Worm (Caenorhabditis elegans): ENCODE results near the gene chil-9.

Gene chil-9

DNA sequence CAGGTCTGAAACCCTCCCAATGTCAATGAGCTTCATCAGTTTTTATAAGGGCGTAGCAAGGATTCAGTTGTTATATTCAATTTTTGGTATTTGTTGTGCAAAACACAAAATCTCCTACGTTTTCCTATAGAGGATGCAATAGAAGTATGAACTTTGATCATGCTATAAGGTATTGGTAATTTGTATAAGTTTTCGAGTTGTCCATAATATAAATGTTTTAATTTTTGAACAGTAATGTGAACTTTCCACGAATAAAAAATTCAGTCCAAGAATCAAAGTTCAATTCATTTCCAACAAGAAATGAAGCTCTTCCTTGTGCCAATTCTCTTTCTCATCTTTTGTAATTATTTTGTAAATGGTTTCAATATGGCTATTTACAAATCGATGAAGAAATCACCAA is 14.1 kb downstream of the chil-9 start, which contains the start of gene ZK938.12 (continued):
- TF ChIP-seq daf-16 (GFP tag; optimal IDR thresholded peaks at IDR 0.05) (no peak), daf-16 (tag; optimal IDR thresholded peaks at IDR 0.05) (no peak)

DNA sequence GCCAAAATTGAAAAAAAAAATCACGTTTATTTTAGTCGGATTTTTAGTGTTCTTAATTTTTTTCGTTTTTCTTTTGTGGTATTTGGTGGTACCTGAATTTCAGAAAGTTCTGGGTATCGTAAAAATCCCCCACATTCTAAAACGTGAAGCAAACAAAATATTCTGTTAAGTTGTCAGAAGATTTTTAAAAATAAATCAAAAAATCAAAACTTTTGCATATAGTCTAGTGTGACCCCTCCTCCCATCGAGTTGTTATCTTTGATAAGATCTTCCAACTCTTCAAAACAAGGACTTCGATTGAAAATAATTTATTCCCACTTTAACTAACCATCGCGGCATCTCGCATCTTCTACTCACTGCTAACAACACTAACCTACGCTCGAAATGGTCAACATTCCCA is 16.0 kb downstream of the chil-9 start, which contains the start of gene ZK938.1:
Gene ZK938.1 (plus strand): TSS at position 301 of the 400 bp plus-strand sequence.
- TF ChIP-seq pqm-1 (tag; optimal IDR thresholded peaks at IDR 0.05) (no peak), mes-2 (tag; optimal IDR thresholded peaks at IDR 0.05; ENCODE audit: poor library complexity, severe bottlenecking) (no peak)

DNA sequence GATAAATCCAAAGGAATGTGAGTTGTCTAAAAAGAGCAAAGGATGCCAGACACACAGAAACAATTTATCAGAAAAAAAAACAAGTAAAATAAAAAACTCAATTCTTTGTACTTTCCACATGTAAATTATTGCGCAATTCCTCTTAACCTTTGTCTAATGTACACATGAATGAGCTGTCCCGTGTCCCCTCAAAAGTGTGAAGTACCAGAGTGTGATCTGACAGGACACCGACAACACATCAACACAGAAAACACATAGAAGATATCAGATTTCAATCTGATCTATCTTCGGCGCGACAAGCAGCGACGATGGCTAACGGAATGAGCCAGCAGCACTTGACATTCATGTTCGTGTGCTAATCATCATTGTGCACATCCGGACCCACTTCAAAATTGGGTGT is 16.6 kb downstream of the chil-9 start:
- TF ChIP-seq lir-3 (tag; optimal IDR thresholded peaks at IDR 0.05) = no peak
- TF ChIP-seq nhr-237 (tag; optimal IDR thresholded peaks at IDR 0.05) = no peak
- no peak for TF ChIP-seq skn-1 (tag; optimal IDR thresholded peaks at IDR 0.05)
- TF ChIP-seq nhr-48 (tag; optimal IDR thresholded peaks at IDR 0.05) = no peak

DNA sequence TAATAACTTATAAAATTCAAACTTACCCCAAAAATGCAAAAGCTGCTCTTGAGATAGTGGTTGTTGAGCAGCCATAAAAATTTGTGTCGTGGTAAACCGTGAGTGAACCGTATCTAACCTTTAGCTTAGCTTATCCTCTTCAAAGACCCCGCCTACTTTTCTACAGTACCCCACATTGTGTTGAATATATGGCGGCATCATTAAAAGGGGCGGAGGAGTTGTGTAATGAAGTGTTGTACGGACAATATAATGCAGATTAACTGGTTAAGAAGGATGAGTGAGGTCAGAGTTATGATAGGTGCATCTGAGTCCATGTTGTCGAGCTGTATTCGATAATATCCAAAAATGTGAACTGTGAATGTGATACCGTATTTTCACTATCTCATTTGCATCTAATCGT is 17.3 kb downstream of the chil-9 start, which contains the start of gene eyg-1:
Gene eyg-1 (minus strand): TSS at position 101 of the 400 bp plus-strand sequence.
- TF ChIP-seq dmd-8 (GFP tag; IDR thresholded peaks at IDR 0.05) = no peak
- peak; percentile 53 for TF ChIP-seq aha-1 (tag)

DNA sequence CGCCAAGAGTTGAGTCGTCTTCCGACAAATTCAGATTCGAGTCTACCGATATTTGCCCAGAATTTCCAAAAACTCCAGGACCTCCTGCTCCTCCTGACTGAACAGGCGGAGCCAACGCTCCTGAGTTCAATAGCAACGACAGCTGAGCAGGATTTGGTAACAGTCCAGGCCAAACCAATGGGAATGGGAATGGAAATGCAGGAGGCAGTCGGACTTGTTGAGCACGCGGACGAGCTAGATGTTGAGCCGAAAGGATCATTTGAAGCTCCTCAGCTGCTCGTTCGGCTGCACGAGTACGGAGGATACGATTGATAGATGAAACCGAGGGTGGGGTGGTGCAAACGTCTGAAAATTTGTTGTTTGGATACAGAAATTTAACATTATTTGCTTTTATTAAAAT is 18.2 kb downstream of the chil-9 start:
- TF ChIP-seq fos-1 (tag; optimal IDR thresholded peaks at IDR 0.05) (no peak), hmg-1.1 (GFP tag; IDR thresholded peaks at IDR 0.05) (no peak), aha-1 (tag) (peak; percentile 56), nhr-77 (tag; optimal IDR thresholded peaks at IDR 0.05) (no peak), unc-39 (tag; optimal IDR thresholded peaks at IDR 0.05) (no peak), snpc-1.2 (GFP tag; IDR thresholded peaks at IDR 0.05) (no peak)

DNA sequence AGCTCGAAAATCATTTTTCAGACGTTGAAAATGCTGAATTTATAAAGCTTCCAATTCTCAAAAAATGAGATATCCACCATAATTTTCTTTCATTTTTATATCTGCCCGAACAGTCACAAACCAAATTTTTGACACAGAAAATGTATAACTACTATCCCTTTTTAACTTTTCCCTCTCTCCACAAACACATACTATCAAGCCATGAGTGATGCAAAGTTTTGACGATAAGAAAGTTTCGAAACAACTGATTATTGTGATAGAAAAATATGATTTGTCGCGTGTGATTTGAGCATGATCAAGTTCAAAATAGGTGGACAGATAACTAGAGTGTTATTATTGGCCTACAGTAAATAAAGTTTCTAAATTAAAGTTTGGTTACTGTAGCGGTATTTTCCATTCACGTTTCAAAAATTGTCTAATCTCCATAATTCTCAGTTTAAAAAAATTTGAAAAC is 37.6 kb downstream of the chil-9 start, which contains the start of gene cyp-13A8:
Gene cyp-13A8 (minus strand): TSS at position 51 of the 454 bp plus-strand sequence.
- peak; percentile 91 for TF ChIP-seq hlh-30 (tag; optimal IDR thresholded peaks at IDR 0.05; ENCODE audit: insufficient read depth)
- no peak for TF ChIP-seq snpc-4 (tag; optimal IDR thresholded peaks at IDR 0.05)
- TF ChIP-seq gei-8 (GFP tag; optimal IDR thresholded peaks at IDR 0.05) = no peak
- TF ChIP-seq mxl-2 (GFP tag; conservative IDR thresholded peaks at IDR 0.05) = no peak
- no peak for TF ChIP-seq nhr-11 (tag; optimal IDR thresholded peaks at IDR 0.05)
- no peak for TF ChIP-seq zfp-3 (GFP tag; conservative IDR thresholded peaks at IDR 0.05)
- TF ChIP-seq daf-8 (GFP tag; IDR thresholded peaks at IDR 0.05) = no peak
- peak; percentile 91 for TF ChIP-seq pqm-1 (tag; optimal IDR thresholded peaks at IDR 0.05)
- no peak for TF ChIP-seq unc-130 (GFP tag; optimal IDR thresholded peaks at IDR 0.05)
- no peak for TF ChIP-seq Y5F2A.4 (GFP tag; optimal IDR thresholded peaks at IDR 0.05)
- no peak for TF ChIP-seq nhr-42 (GFP tag; IDR thresholded peaks at IDR 0.05)
- TF ChIP-seq lin-15B (tag; optimal IDR thresholded peaks at IDR 0.05) = no peak
- no peak for TF ChIP-seq nhr-76 (tag; optimal IDR thresholded peaks at IDR 0.05)
- TF ChIP-seq nhr-28 (tag; optimal IDR thresholded peaks at IDR 0.05) = peak; percentile 78
- no peak for TF ChIP-seq cey-2 (tag; optimal IDR thresholded peaks at IDR 0.05; ENCODE audit: borderline replicate concordance, insufficient read depth)
- TF ChIP-seq ctbp-1 (GFP tag; IDR thresholded peaks at IDR 0.05) = no peak
- no peak for TF ChIP-seq ztf-11 (tag; optimal IDR thresholded peaks at IDR 0.05)
- TF ChIP-seq dpl-1 (GFP tag; optimal IDR thresholded peaks at IDR 0.05) = no peak
- TF ChIP-seq nhr-25 (tag; optimal IDR thresholded peaks at IDR 0.05; ENCODE audit: borderline replicate concordance, insufficient read depth) = no peak
- TF ChIP-seq ZK546.5 (tag; optimal IDR thresholded peaks at IDR 0.05) = no peak
- TF ChIP-seq arid-1 (GFP tag; conservative IDR thresholded peaks at IDR 0.05) = no peak
- no peak for TF ChIP-seq daf-19 (GFP tag; conservative IDR thresholded peaks at IDR 0.05)
- TF ChIP-seq F44E2.7 (GFP tag; IDR thresholded peaks at IDR 0.05) = no peak
- no peak for TF ChIP-seq madf-5 (GFP tag; IDR thresholded peaks at IDR 0.05)
- TF ChIP-seq mes-2 (tag; optimal IDR thresholded peaks at IDR 0.05; ENCODE audit: poor library complexity, severe bottlenecking) = no peak
- TF ChIP-seq nhr-10 (tag; optimal IDR thresholded peaks at IDR 0.05) = no peak
- no peak for TF ChIP-seq nhr-6 (tag; optimal IDR thresholded peaks at IDR 0.05)
- no peak for TF ChIP-seq ceh-62 (tag; optimal IDR thresholded peaks at IDR 0.05)
- no peak for TF ChIP-seq daf-12 (tag; optimal IDR thresholded peaks at IDR 0.05)
- TF ChIP-seq hlh-11 (tag; optimal IDR thresholded peaks at IDR 0.05) = peak; percentile 79
- no peak for TF ChIP-seq rbr-2 (tag; optimal IDR thresholded peaks at IDR 0.05)

Data from whole organism, L4 larva.